ENCODE assay signal across 1 worm cellular context in the genomic region with DNA sequence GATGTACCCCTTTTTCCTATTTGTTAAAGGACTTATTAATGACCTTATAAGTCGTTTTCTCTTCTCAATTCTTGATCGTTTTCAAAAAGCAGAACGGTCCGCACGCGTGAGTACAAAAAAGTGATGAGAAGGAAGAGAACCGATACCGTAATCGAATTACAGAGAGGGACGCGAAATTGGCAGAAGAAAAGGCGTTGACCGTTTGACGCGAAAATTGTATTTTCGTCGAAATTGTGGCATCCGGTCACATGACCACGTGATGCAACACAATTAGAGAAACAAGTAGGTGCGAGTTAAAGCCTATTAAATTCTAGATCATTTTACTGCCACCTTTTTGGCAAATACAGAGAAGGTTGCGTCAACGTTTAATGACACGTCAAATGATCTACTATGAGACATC.
TF ChIP-seq lines count a peak whose summit lies in the region.

No protein-coding gene starts in this region.

TF ChIP-seq in whole organism, L1 larva, 84 proteins besides CTCF, POLR2A, EP300 and RAD21 (continued from another document):
- TF ChIP-seq sox-4 (tag; optimal IDR thresholded peaks at IDR 0.05; lab: Kevin White, UChicago), result no peak
- TF ChIP-seq rnt-1 (tag; optimal IDR thresholded peaks at IDR 0.05; lab: Kevin White, UChicago), result no peak
- TF ChIP-seq lin-14 (GFP tag; optimal IDR thresholded peaks at IDR 0.05; lab: Kevin White, UChicago), result peak; percentile 25
- no peak for TF ChIP-seq C34B4.2 (tag; optimal IDR thresholded peaks at IDR 0.05; lab: Kevin White, UChicago)
- no peak for TF ChIP-seq C16A3.4 (tag; optimal IDR thresholded peaks at IDR 0.05; lab: Kevin White, UChicago)
- no peak for TF ChIP-seq egl-13 (tag; optimal IDR thresholded peaks at IDR 0.05; lab: Kevin White, UChicago)
- no peak for TF ChIP-seq hlh-4 (tag; optimal IDR thresholded peaks at IDR 0.05; lab: Kevin White, UChicago)
- no peak for TF ChIP-seq efl-3 (GFP tag; optimal IDR thresholded peaks at IDR 0.05; lab: Kevin White, UChicago)
- no peak for TF ChIP-seq ceh-82 (tag; optimal IDR thresholded peaks at IDR 0.05; lab: Kevin White, UChicago)
- no peak for TF ChIP-seq swsn-7 (tag; optimal IDR thresholded peaks at IDR 0.05; lab: Kevin White, UChicago)
- TF ChIP-seq elt-2 (tag; optimal IDR thresholded peaks at IDR 0.05; lab: Kevin White, UChicago), result no peak
- TF ChIP-seq Y116A8C.19 (tag; optimal IDR thresholded peaks at IDR 0.05; lab: Kevin White, UChicago; ENCODE audit: borderline replicate concordance), result no peak
- TF ChIP-seq lin-15B (tag; optimal IDR thresholded peaks at IDR 0.05; lab: Kevin White, UChicago), result no peak
- TF ChIP-seq nhr-77 (tag; optimal IDR thresholded peaks at IDR 0.05; lab: Kevin White, UChicago), result no peak
- no peak for TF ChIP-seq unc-30 (tag; optimal IDR thresholded peaks at IDR 0.05; lab: Kevin White, UChicago)
- peak; percentile 68 for TF ChIP-seq nhr-85 (tag; lab: Kevin White, UChicago)
- TF ChIP-seq tbx-2 (tag; optimal IDR thresholded peaks at IDR 0.05; lab: Kevin White, UChicago), result peak; percentile 89
TF ChIP-seq in whole organism, L1 larva: peak in this region for 6.
